Worm (Caenorhabditis elegans): ENCODE data around the gene H03G16.7.

- TF ChIP-seq flt-1 (GFP tag; IDR thresholded peaks at IDR 0.05): no peak
- no peak for TF ChIP-seq ama-1 (optimal IDR thresholded peaks at IDR 0.05)
- no peak for TF ChIP-seq scrt-1 (GFP tag; IDR thresholded peaks at IDR 0.05)
- no peak for TF ChIP-seq tra-4 (tag; optimal IDR thresholded peaks at IDR 0.05)
- no peak for TF ChIP-seq B0310.2 (tag; optimal IDR thresholded peaks at IDR 0.05)
- no peak for TF ChIP-seq ceh-36 (tag; optimal IDR thresholded peaks at IDR 0.05)
- TF ChIP-seq ets-7 (tag; optimal IDR thresholded peaks at IDR 0.05): no peak
- TF ChIP-seq pes-1 (GFP tag; IDR thresholded peaks at IDR 0.05): no peak
- no peak for TF ChIP-seq hmbx-1 (tag; optimal IDR thresholded peaks at IDR 0.05)
These were observed 27.8 kb downstream of the H03G16.7 start for ce11 chrX:15027997-15028396.
